Fruit fly (Drosophila melanogaster): ENCODE results near the gene CG4766.
A peak's percentile ranks its signal among the peaks of the same experiment; 100 is the strongest.

The CG4766 gene

DNA sequence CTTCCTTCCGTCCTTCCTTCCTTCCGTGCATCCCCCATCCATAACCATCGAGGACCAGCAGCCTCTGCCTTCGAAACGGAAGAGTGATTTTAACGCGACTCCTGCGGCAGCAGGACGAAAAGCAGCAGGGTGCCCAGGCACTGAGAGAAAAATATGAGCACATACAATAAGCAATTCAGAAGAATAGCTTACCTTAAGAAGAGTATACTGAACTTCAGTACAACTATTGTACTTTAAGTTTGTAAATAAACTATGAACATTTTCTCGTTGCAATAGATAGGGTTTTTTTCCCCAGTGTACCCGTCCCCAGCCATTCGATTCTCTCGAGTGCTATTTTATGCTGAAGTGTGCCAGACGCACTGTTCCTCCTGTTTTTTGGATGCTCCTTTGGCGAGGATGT lies 31.1 kb upstream of the CG4766 start (continued):
- TF ChIP-seq CkIIα-i1 (GFP tag; IDR thresholded peaks at IDR 0.05) (no peak), CG10462 (GFP tag; optimal IDR thresholded peaks at IDR 0.05) (peak; percentile 40), CG9817 (tag; optimal IDR thresholded peaks at IDR 0.05) (peak; percentile 68), gsb (GFP tag; IDR thresholded peaks at IDR 0.05) (no peak), CG6765 (GFP tag; optimal IDR thresholded peaks at IDR 0.05) (peak; percentile 1), CG17186 (GFP tag; optimal IDR thresholded peaks at IDR 0.05) (no peak), gcm (GFP tag; optimal IDR thresholded peaks at IDR 0.05) (peak; percentile 76), Nf-YA (GFP tag; IDR thresholded peaks at IDR 0.05) (peak; percentile 43; the same call in 1 of the 2 replicates), CG8089 (GFP tag; optimal IDR thresholded peaks at IDR 0.05) (peak; percentile 67), ro (GFP tag; IDR thresholded peaks at IDR 0.05) (no peak), schlank (tag; optimal IDR thresholded peaks at IDR 0.05) (peak; percentile 38), Vsx1 (GFP tag; optimal IDR thresholded peaks at IDR 0.05) (peak; percentile 47), CG10147 (GFP tag; optimal IDR thresholded peaks at IDR 0.05) (peak; percentile 46), z (GFP tag; IDR thresholded peaks at IDR 0.05) (no peak; the same call in 2 of the 3 replicates), CG11695 (GFP tag; IDR thresholded peaks at IDR 0.05) (peak; percentile 66; the same call in 2 of the 3 replicates), bowl (GFP tag; IDR thresholded peaks at IDR 0.05) (no peak), CG7987 (GFP tag; optimal IDR thresholded peaks at IDR 0.05) (peak; percentile 29), CG11696 (GFP tag; IDR thresholded peaks at IDR 0.05) (0 out of 2 replicates have a peak, but pooled peaks have one; percentile 38), CG31441 (GFP tag; IDR thresholded peaks at IDR 0.05) (peak; percentile 69), HLHmδ (GFP tag; optimal IDR thresholded peaks at IDR 0.05) (no peak), kah (GFP tag; optimal IDR thresholded peaks at IDR 0.05) (peak; percentile 59), dmrt99B (tag; optimal IDR thresholded peaks at IDR 0.05) (peak; percentile 86), CG10321 (GFP tag; IDR thresholded peaks at IDR 0.05) (no peak), cad (GFP tag; optimal IDR thresholded peaks at IDR 0.05) (no peak), Mes4 (GFP tag; optimal IDR thresholded peaks at IDR 0.05) (peak; percentile 56), BEAF-32 (GFP tag; optimal IDR thresholded peaks at IDR 0.05) (no peak), CG12219 (GFP tag; optimal IDR thresholded peaks at IDR 0.05) (peak; percentile 78), CG17361 (GFP tag; IDR thresholded peaks at IDR 0.05) (peak; percentile 78), kay (GFP tag; optimal IDR thresholded peaks at IDR 0.05) (peak; percentile 64), CG18476 (GFP tag; optimal IDR thresholded peaks at IDR 0.05) (peak; percentile 60), CG15601 (tag; optimal IDR thresholded peaks at IDR 0.05) (peak; percentile 79), fd96Cb (tag; optimal IDR thresholded peaks at IDR 0.05) (peak; percentile 75), CG14050 (GFP tag; IDR thresholded peaks at IDR 0.05) (peak; percentile 56), otp (GFP tag; IDR thresholded peaks at IDR 0.05) (peak; percentile 84), p53 (GFP tag; optimal IDR thresholded peaks at IDR 0.05) (peak; percentile 21), Sry-δ (GFP tag; optimal IDR thresholded peaks at IDR 0.05) (peak; percentile 39), cg (GFP tag; optimal IDR thresholded peaks at IDR 0.05) (no peak), nerfin-2 (GFP tag; IDR thresholded peaks at IDR 0.05; ENCODE audit: partially characterized antibody) (no peak), CG9932 (GFP tag; IDR thresholded peaks at IDR 0.05) (peak; percentile 47), sqz (GFP tag; optimal IDR thresholded peaks at IDR 0.05) (peak; percentile 47), CG4328 (GFP tag; optimal IDR thresholded peaks at IDR 0.05) (peak; percentile 60), ewg (GFP tag; optimal IDR thresholded peaks at IDR 0.05) (peak; percentile 68), dpn (GFP tag; optimal IDR thresholded peaks at IDR 0.05) (peak; percentile 62 to 76), CG9727 (GFP tag; optimal IDR thresholded peaks at IDR 0.05) (peak; percentile 87), BtbVII (GFP tag; optimal IDR thresholded peaks at IDR 0.05) (peak; percentile 56), Max (GFP tag; optimal IDR thresholded peaks at IDR 0.05) (peak; percentile 44), CG12236 (GFP tag; optimal IDR thresholded peaks at IDR 0.05) (peak; percentile 28), CG16863 (GFP tag; optimal IDR thresholded peaks at IDR 0.05) (peak; percentile 88), CG7745 (tag; optimal IDR thresholded peaks at IDR 0.05) (no peak), CG8388 (GFP tag; optimal IDR thresholded peaks at IDR 0.05) (peak; percentile 75), Doc2 (GFP tag; IDR thresholded peaks at IDR 0.05) (no peak)

All from whole organism, embryonic.